Worm (Caenorhabditis elegans): ENCODE measurements around the gene C56C10.4.
"Not testable (repeated sequence)": the region's sequence is repeated elsewhere in the genome, so short reads cannot be mapped to it uniquely, and the experiment has no call there.

C56C10.4 gene

ce11 chrII:6612544-6612943 lies 29.7 kb downstream of the C56C10.4 start:
- TF ChIP-seq him-1 (tag; optimal IDR thresholded peaks at IDR 0.05) (no peak), W03F9.2 (tag; optimal IDR thresholded peaks at IDR 0.05) (no peak), dao-5 (tag; optimal IDR thresholded peaks at IDR 0.05) (no peak)

- TF ChIP-seq W03F9.2 (tag; optimal IDR thresholded peaks at IDR 0.05) (no peak), him-1 (tag; optimal IDR thresholded peaks at IDR 0.05) (no peak), dao-5 (tag; optimal IDR thresholded peaks at IDR 0.05) (no peak)
Observed at ce11 chrII:6614500-6614899, 31.6 kb downstream of the C56C10.4 start.

- TF ChIP-seq W03F9.2 (tag; optimal IDR thresholded peaks at IDR 0.05) (no peak), him-1 (tag; optimal IDR thresholded peaks at IDR 0.05) (no peak), dao-5 (tag; optimal IDR thresholded peaks at IDR 0.05) (no peak)
Observed at ce11 chrII:6615232-6616029, 32.6 kb downstream of the C56C10.4 start.

- no peak for TF ChIP-seq dao-5 (tag; optimal IDR thresholded peaks at IDR 0.05)
Observed at ce11 chrII:6616135-6616534, 33.3 kb downstream of the C56C10.4 start.

DNA sequence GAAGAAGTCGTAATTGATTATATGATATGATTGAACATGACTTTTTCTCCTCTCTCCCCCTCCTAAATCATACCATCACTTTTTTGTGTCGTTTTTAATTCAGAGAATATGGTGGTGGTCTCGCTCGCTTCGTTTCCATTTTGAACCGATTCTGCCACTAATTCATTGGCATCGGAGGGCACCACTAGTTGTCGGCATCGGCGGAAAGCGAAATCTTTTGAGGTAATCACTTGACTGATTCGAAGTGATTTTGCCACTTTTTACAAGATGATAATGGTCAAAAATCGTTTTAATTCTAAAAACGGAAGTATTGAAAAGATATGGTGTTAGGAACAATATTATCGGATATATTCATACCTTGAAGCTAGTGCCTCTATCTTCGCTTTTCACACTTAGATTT lies 33.9 kb downstream of the C56C10.4 start, which contains the start of gene klf-3:
TSS of gene klf-3 (plus strand) at position 109 of the 400 bp plus-strand sequence.
- TF ChIP-seq him-1 (tag; optimal IDR thresholded peaks at IDR 0.05) = no peak
- TF ChIP-seq W03F9.2 (tag; optimal IDR thresholded peaks at IDR 0.05) = no peak
- no peak for TF ChIP-seq dao-5 (tag; optimal IDR thresholded peaks at IDR 0.05)

DNA sequence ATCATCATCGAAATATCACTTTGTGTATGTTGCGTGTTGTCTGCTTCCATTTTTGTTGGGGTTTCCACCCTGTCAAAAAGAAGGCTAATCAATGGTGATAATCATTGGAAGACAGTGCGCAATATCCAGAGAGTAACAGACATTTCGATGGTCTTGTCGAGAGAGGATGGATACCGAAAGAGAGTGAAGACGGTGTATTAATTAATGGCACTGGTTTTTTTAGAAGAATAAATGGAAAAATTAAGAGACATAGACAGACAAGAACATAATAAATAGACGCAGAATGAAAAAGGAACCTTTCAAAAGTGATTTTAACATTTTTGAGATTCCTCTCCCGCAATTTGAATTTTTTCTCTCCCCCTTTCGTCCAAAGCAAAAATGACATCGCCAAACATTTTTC lies 36.1 kb downstream of the C56C10.4 start:
- no peak for TF ChIP-seq dao-5 (tag; optimal IDR thresholded peaks at IDR 0.05)
- no peak for TF ChIP-seq him-1 (tag; optimal IDR thresholded peaks at IDR 0.05)

DNA sequence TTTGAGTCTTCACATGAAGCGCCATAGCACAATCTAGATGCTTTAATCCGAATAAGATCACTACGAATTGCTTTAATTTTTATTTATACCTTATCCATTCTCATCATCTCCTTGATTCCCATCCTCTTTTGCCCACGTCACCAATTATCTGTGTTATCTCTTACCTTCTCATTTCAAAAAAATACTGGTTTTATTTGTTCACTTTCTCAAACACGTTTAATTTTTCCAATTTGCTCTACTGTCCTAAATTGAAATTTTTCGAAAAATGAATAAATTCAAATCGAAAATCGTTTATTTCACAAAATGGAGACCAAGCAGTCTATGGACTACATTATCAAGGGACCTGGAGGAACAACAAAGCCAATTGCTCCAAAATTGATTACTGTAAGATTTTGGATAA lies 39.0 kb downstream of the C56C10.4 start, which contains the start of gene F54H5.3:
TSS of gene F54H5.3 (plus strand) at position 301 of the 400 bp plus-strand sequence.
- TF ChIP-seq him-1 (tag; optimal IDR thresholded peaks at IDR 0.05) (no peak), dao-5 (tag; optimal IDR thresholded peaks at IDR 0.05) (no peak), W03F9.2 (tag; optimal IDR thresholded peaks at IDR 0.05) (no peak)

ce11 chrII:6625302-6625701 lies 42.4 kb downstream of the C56C10.4 start, which contains the start of gene F54H5.14:
Gene F54H5.14 (minus strand): TSS chrII:6625402.
- no peak for TF ChIP-seq dao-5 (tag; optimal IDR thresholded peaks at IDR 0.05)
- no peak for TF ChIP-seq W03F9.2 (tag; optimal IDR thresholded peaks at IDR 0.05)
- TF ChIP-seq him-1 (tag; optimal IDR thresholded peaks at IDR 0.05) = no peak

DNA sequence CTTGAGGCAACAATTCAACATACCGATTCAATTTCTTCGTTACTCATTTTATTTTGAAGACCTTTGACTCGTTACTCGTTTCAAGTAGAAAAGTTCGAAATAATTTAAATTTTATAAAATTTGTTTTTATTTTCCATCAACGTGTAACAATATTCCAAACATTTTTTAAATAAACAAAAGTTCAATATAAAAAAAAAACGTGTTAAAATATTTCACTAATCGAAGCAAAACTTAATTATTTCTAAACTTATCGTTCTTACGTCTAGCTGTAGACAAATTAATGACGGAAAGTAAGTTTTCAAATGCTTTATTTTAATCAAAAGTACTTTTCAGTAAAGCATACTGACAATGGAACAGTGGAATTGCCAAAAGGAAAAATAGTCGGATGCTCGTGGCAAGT lies 44.3 kb downstream of the C56C10.4 start, which contains the start of the genes F54H5.5 and F54H5.2:
TSS of gene F54H5.5 (minus strand) at position 101 of the 400 bp plus-strand sequence.
TSS of gene F54H5.2 (plus strand) at position 303 of the 400 bp plus-strand sequence.
- TF ChIP-seq dao-5, him-1, W03F9.2 (tag; optimal IDR thresholded peaks at IDR 0.05): not testable (repeated sequence)

DNA sequence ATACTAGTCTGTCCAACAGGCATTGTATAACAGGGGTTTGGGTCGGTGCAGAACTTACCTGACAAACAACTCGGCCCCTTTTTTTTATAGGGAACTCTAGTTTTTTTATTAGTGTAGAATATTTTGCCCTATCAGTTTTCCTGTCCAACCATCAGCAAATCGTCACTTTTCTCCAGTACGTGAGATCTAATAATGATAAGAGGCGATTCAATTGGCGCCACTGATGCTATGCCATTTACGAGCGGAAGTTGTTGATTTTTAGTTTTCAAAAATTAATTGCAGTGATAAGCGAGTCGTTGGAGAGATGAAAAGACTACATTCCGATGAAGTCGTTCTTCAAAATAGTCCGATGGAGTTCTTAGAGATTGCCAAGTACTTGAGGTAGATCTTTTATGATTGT lies 45.5 kb downstream of the C56C10.4 start:
- TF ChIP-seq dao-5 (tag; optimal IDR thresholded peaks at IDR 0.05) (no peak), W03F9.2 (tag; optimal IDR thresholded peaks at IDR 0.05) (no peak), him-1 (tag; optimal IDR thresholded peaks at IDR 0.05) (no peak)

ce11 chrII:6629775-6630174 lies 46.9 kb downstream of the C56C10.4 start:
- no peak for TF ChIP-seq dao-5 (tag; optimal IDR thresholded peaks at IDR 0.05)
- TF ChIP-seq W03F9.2 (tag; optimal IDR thresholded peaks at IDR 0.05) = no peak
- TF ChIP-seq him-1 (tag; optimal IDR thresholded peaks at IDR 0.05) = no peak

DNA sequence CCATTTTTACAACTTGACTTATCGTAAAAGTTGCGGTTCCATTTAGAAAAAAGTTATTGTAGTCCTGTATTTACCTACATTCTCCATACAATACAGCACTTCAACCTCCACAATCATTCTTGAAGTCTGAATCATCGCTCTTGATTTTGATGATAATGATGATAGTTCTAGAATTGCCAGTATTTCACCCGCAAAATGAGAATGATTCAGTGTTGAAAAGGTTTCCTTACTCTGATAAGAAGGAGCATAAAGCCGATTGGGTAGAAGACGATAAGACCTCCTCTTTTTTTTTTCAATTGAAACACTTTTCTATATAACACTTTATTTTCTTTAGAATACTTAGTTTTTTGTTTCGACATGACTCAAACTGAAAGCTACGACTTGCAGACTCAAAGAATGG lies 48.0 kb downstream of the C56C10.4 start, which contains the start of gene T19D12.4:
TSS of gene T19D12.4 (plus strand) at position 295 of the 400 bp plus-strand sequence.
- TF ChIP-seq dao-5 (tag; optimal IDR thresholded peaks at IDR 0.05) (no peak), W03F9.2 (tag; optimal IDR thresholded peaks at IDR 0.05) (no peak)

ce11 chrII:6631995-6632394 lies 49.1 kb downstream of the C56C10.4 start:
- TF ChIP-seq dao-5 (tag; optimal IDR thresholded peaks at IDR 0.05) (no peak), him-1 (tag; optimal IDR thresholded peaks at IDR 0.05) (no peak), W03F9.2 (tag; optimal IDR thresholded peaks at IDR 0.05) (no peak)
